Fruit fly (Drosophila melanogaster) whole organism, embryonic: ENCODE data around the gene mAChR-C.

Source experiments
- B-H1 ChIP-seq: fragments of 200-800 bp; sonication (Bioruptor generic); IDR thresholded peaks from 3 replicates; pipeline ENCODE4 v1.3.6; 2022; ENCODE audit warnings: missing biosample characterization, missing genetic modification characterization
- Bteb2 ChIP-seq: fragments of 200-800 bp; sonication (Bioruptor generic); optimal IDR thresholded peaks from 2 replicates; lab custom pipeline; 2016; ENCODE audit warnings: missing biosample characterization, missing genetic modification characterization
- CG10431 ChIP-seq: fragments of 200-800 bp; sonication (Bioruptor generic); optimal IDR thresholded peaks from 3 replicates; lab custom pipeline; 2018; ENCODE audit warnings: missing biosample characterization, mild to moderate bottlenecking, missing genetic modification characterization
- CG11456 ChIP-seq: fragments of 200-800 bp; sonication (Bioruptor generic); IDR thresholded peaks from 3 replicates; pipeline ENCODE4 v1.3.6; 2022; ENCODE audit warnings: missing biosample characterization, missing genetic modification characterization
- CG11723 ChIP-seq: fragments of 200-800 bp; sonication (Bioruptor generic); optimal IDR thresholded peaks from 2 replicates; lab custom pipeline; 2017; ENCODE audit warnings: missing biosample characterization, mild to moderate bottlenecking, missing genetic modification characterization
- CG12299 ChIP-seq: fragments of 200-800 bp; sonication (Bioruptor generic); optimal IDR thresholded peaks from 2 replicates; lab custom pipeline; 2018; ENCODE audit warnings: missing biosample characterization, mild to moderate bottlenecking, missing genetic modification characterization
- CG13624 ChIP-seq: fragments of 200-800 bp; sonication (Bioruptor generic); optimal IDR thresholded peaks from 2 replicates; lab custom pipeline; 2016; ENCODE audit warnings: missing biosample characterization, missing genetic modification characterization
- CG1602 ChIP-seq: fragments of 200-800 bp; sonication (Bioruptor generic); optimal IDR thresholded peaks from 3 replicates; lab custom pipeline; 2016; ENCODE audit warnings: missing biosample characterization, missing genetic modification characterization
- CG16813 ChIP-seq: fragments of 200-800 bp; sonication (Bioruptor generic); IDR thresholded peaks from 3 replicates; pipeline ENCODE4 v1.3.6; 2022; ENCODE audit warnings: missing biosample characterization, missing genetic modification characterization; ENCODE audit not compliant: partially characterized antibody
- CG17802 ChIP-seq: fragments of 200-800 bp; sonication (Bioruptor generic); optimal IDR thresholded peaks from 2 replicates; lab custom pipeline; 2018; ENCODE audit warnings: missing biosample characterization, mild to moderate bottlenecking, missing genetic modification characterization, moderate library complexity
- CG18619 ChIP-seq: fragments of 200-800 bp; sonication (Bioruptor generic); optimal IDR thresholded peaks from 3 replicates; lab custom pipeline; 2017; ENCODE audit warnings: missing biosample characterization, mild to moderate bottlenecking, missing genetic modification characterization
- CG30431 ChIP-seq: fragments of 200-800 bp; sonication (Bioruptor generic); optimal IDR thresholded peaks from 2 replicates; lab custom pipeline; 2017; ENCODE audit warnings: missing biosample characterization, missing genetic modification characterization
- CG31441 ChIP-seq: fragments of 200-800 bp; sonication (Bioruptor generic); IDR thresholded peaks from 2 replicates; pipeline ENCODE4 v1.3.6; 2022; ENCODE audit warnings: missing biosample characterization, missing genetic modification characterization
- CG33557 ChIP-seq: fragments of 200-800 bp; sonication (Bioruptor generic); optimal IDR thresholded peaks from 2 replicates; lab custom pipeline; 2019; ENCODE audit warnings: missing biosample characterization, mild to moderate bottlenecking, missing genetic modification characterization, moderate library complexity
- CG3847 ChIP-seq: fragments of 200-800 bp; sonication (Bioruptor generic); IDR thresholded peaks from 2 replicates; pipeline ENCODE4 v1.3.6; 2022; ENCODE audit warnings: missing biosample characterization, missing genetic modification characterization
- CG4424 ChIP-seq: fragments of 200-800 bp; sonication (Bioruptor generic); optimal IDR thresholded peaks from 3 replicates; lab custom pipeline; 2016; ENCODE audit warnings: missing biosample characterization, missing genetic modification characterization
- CG6765 ChIP-seq: fragments of 200-800 bp; sonication (Bioruptor generic); optimal IDR thresholded peaks from 3 replicates; lab custom pipeline; 2017; ENCODE audit warnings: missing biosample characterization, mild to moderate bottlenecking, missing genetic modification characterization
- CG6854 ChIP-seq: fragments of 200-800 bp; sonication (Bioruptor generic); optimal IDR thresholded peaks from 3 replicates; lab custom pipeline; 2017; ENCODE audit warnings: missing biosample characterization, mild to moderate bottlenecking, missing genetic modification characterization
- CG7372 ChIP-seq: fragments of 200-800 bp; sonication (Bioruptor generic); IDR thresholded peaks from 2 replicates; pipeline ENCODE4 v1.3.6; 2022; ENCODE audit warnings: missing biosample characterization, missing genetic modification characterization
- CG7928 ChIP-seq: fragments of 200-800 bp; sonication (Bioruptor generic); optimal IDR thresholded peaks from 2 replicates; lab custom pipeline; 2017; ENCODE audit warnings: missing biosample characterization, mild to moderate bottlenecking, missing genetic modification characterization
- Dek ChIP-seq: fragments of 200-800 bp; sonication (Bioruptor generic); optimal IDR thresholded peaks from 3 replicates; lab custom pipeline; 2019; ENCODE audit warnings: missing biosample characterization, mild to moderate bottlenecking, missing genetic modification characterization, moderate library complexity
- Dip2 ChIP-seq: fragments of 200-800 bp; sonication (Bioruptor generic); IDR thresholded peaks from 2 replicates; pipeline ENCODE4 v1.3.6; 2022; ENCODE audit warnings: missing biosample characterization, missing genetic modification characterization
- E2f1 ChIP-seq: fragments of 200-800 bp; sonication (Bioruptor generic); IDR thresholded peaks from 2 replicates; pipeline ENCODE4 v1.3.6; 2022; ENCODE audit warnings: missing biosample characterization, missing genetic modification characterization
- E2f2 ChIP-seq: fragments of 200-800 bp; sonication (Bioruptor generic); IDR thresholded peaks from 2 replicates; pipeline ENCODE4 v1.3.6; 2022; ENCODE audit warnings: missing biosample characterization, missing genetic modification characterization
- ERR ChIP-seq: fragments of 200-800 bp; sonication (Bioruptor generic); optimal IDR thresholded peaks from 2 replicates; lab custom pipeline; 2016; ENCODE audit warnings: missing biosample characterization, missing genetic modification characterization
- Gsc ChIP-seq: fragments of 200-800 bp; sonication (Bioruptor generic); IDR thresholded peaks from 2 replicates; pipeline ENCODE4 v1.3.6; 2022; ENCODE audit warnings: missing biosample characterization, missing genetic modification characterization
- Hmx ChIP-seq: fragments of 200-800 bp; sonication (Bioruptor generic); optimal IDR thresholded peaks from 2 replicates; lab custom pipeline; 2016; ENCODE audit warnings: missing biosample characterization, missing genetic modification characterization
- NC2β ChIP-seq: fragments of 200-800 bp; sonication (Bioruptor generic); optimal IDR thresholded peaks from 2 replicates; lab custom pipeline; 2016; ENCODE audit warnings: missing biosample characterization, missing genetic modification characterization
- NFAT ChIP-seq: fragments of 200-800 bp; sonication (Bioruptor generic); IDR thresholded peaks from 2 replicates; pipeline ENCODE4 v1.3.6; 2022; ENCODE audit warnings: missing biosample characterization, missing genetic modification characterization
- Neu2 ChIP-seq: fragments of 200-800 bp; sonication (Bioruptor generic); optimal IDR thresholded peaks from 3 replicates; lab custom pipeline; 2016; ENCODE audit warnings: missing biosample characterization, missing genetic modification characterization, borderline replicate concordance
- Oli ChIP-seq: fragments of 200-800 bp; sonication (Bioruptor generic); optimal IDR thresholded peaks from 2 replicates; lab custom pipeline; 2018; ENCODE audit warnings: missing biosample characterization, mild to moderate bottlenecking, missing genetic modification characterization, moderate library complexity
- ab ChIP-seq: fragments of 200-800 bp; sonication (Bioruptor generic); optimal IDR thresholded peaks from 2 replicates; lab custom pipeline; 2016; ENCODE audit warnings: missing biosample characterization, missing genetic modification characterization
- ac ChIP-seq: fragments of 200-800 bp; sonication (Bioruptor generic); optimal IDR thresholded peaks from 3 replicates; lab custom pipeline; 2017; ENCODE audit warnings: missing biosample characterization, mild to moderate bottlenecking, missing genetic modification characterization
- aop ChIP-seq: fragments of 200-800 bp; sonication (Bioruptor generic); IDR thresholded peaks from 2 replicates; pipeline ENCODE4 v1.3.6; 2022; ENCODE audit warnings: missing biosample characterization, missing genetic modification characterization
- cas ChIP-seq: fragments of 200-800 bp; sonication (Bioruptor generic); IDR thresholded peaks from 2 replicates; pipeline ENCODE4 v1.3.6; 2022; ENCODE audit warnings: missing biosample characterization, missing genetic modification characterization
- cato ChIP-seq: fragments of 200-800 bp; sonication (Bioruptor generic); optimal IDR thresholded peaks from 2 replicates; lab custom pipeline; 2016; ENCODE audit warnings: missing biosample characterization, missing genetic modification characterization, borderline replicate concordance
- caup ChIP-seq: fragments of 200-800 bp; sonication (Bioruptor generic); optimal IDR thresholded peaks from 3 replicates; lab custom pipeline; 2017; ENCODE audit warnings: missing biosample characterization, mild to moderate bottlenecking, missing genetic modification characterization, moderate library complexity; ENCODE audit not compliant: severe bottlenecking
- dmrt11E ChIP-seq: fragments of 200-800 bp; sonication (Bioruptor generic); optimal IDR thresholded peaks from 3 replicates; lab custom pipeline; 2018; ENCODE audit warnings: missing biosample characterization, mild to moderate bottlenecking, missing genetic modification characterization, moderate library complexity
- eve ChIP-seq, 2 experiments: fragments of >200 bp; optimal IDR thresholded peaks; 2 replicates each; lab custom pipeline; 2017; ENCODE audit warnings: missing biosample characterization in 2 of 2, missing genetic modification characterization in 2 of 2
- fu2 ChIP-seq: fragments of 200-800 bp; sonication (Bioruptor generic); optimal IDR thresholded peaks from 2 replicates; lab custom pipeline; 2016; ENCODE audit warnings: missing biosample characterization, missing genetic modification characterization
- gfzf ChIP-seq: fragments of 200-800 bp; sonication (Bioruptor generic); optimal IDR thresholded peaks from 2 replicates; lab custom pipeline; 2016; ENCODE audit warnings: missing biosample characterization, mild to moderate bottlenecking, missing genetic modification characterization, moderate library complexity
- jumu ChIP-seq: fragments of 200-800 bp; sonication (Bioruptor generic); optimal IDR thresholded peaks from 3 replicates; lab custom pipeline; 2016; ENCODE audit warnings: missing biosample characterization, missing genetic modification characterization
- klu ChIP-seq: fragments of 200-800 bp; sonication (Bioruptor generic); IDR thresholded peaks from 2 replicates; pipeline ENCODE4 v1.3.6; 2022; ENCODE audit warnings: missing biosample characterization, missing genetic modification characterization
- kni ChIP-seq: fragments of 200-800 bp; sonication (Bioruptor generic); optimal IDR thresholded peaks from 3 replicates; lab custom pipeline; 2017; ENCODE audit warnings: mild to moderate bottlenecking, missing biosample characterization, missing genetic modification reagents, missing genetic modification characterization
- luna ChIP-seq: fragments of 200-800 bp; sonication (Bioruptor generic); optimal IDR thresholded peaks from 2 replicates; lab custom pipeline; 2016; ENCODE audit warnings: missing biosample characterization, missing genetic modification characterization
- oc ChIP-seq: fragments of 200-800 bp; sonication (Bioruptor generic); optimal IDR thresholded peaks from 2 replicates; lab custom pipeline; 2018; ENCODE audit warnings: missing biosample characterization, mild to moderate bottlenecking, missing genetic modification characterization, moderate library complexity
- pita ChIP-seq: fragments of 200-800 bp; sonication (Bioruptor generic); optimal IDR thresholded peaks from 2 replicates; lab custom pipeline; 2017; ENCODE audit warnings: missing biosample characterization, mild to moderate bottlenecking, missing genetic modification characterization
- salm ChIP-seq: fragments of 200-800 bp; sonication (Bioruptor generic); optimal IDR thresholded peaks from 2 replicates; lab custom pipeline; 2018; ENCODE audit warnings: missing biosample characterization, mild to moderate bottlenecking, missing genetic modification characterization
- ttk ChIP-seq: fragments of 200-800 bp; sonication (Bioruptor generic); IDR thresholded peaks from 2 replicates; pipeline ENCODE4 v2.1.2; 2022; ENCODE audit warnings: missing biosample characterization, missing genetic modification characterization
- usp ChIP-seq: fragments of >200 bp; optimal IDR thresholded peaks from 2 replicates; lab custom pipeline; 2017; ENCODE audit warnings: missing biosample characterization, missing genetic modification characterization

The mAChR-C gene

dm6 chrX:6849178-6849956 lies 16.9 kb upstream of the mAChR-C start, which contains the start of the genes Cht11 and CG4558 (continued):
- TF ChIP-seq usp (no peak), CG16813 (GFP tag; lab: Robert Waterston, UW) (peak; percentile 49; the same call in 1 of the 3 replicates), E2f2 (peak; percentile 64), CG11456 (peak; percentile 84), CG1602 (peak; percentile 78), ac (no peak), CG7928 (GFP tag; lab: Kevin White, UChicago) (peak; percentile 96), kni (GFP tag; lab: Kevin White, UChicago) (peak; percentile 12), NC2β (GFP tag; lab: Kevin White, UChicago) (peak; percentile 43), oc (peak; percentile 57), klu (GFP tag; lab: Robert Waterston, UW) (peak; percentile 64), CG6765 (GFP tag; lab: Kevin White, UChicago) (peak; percentile 7), fu2 (GFP tag; lab: Kevin White, UChicago) (peak; percentile 57), Dip2 (GFP tag; lab: Robert Waterston, UW) (no peak), CG13624 (GFP tag; lab: Kevin White, UChicago) (peak; percentile 56), Bteb2 (GFP tag; lab: Kevin White, UChicago) (peak; percentile 47), Oli (tag; lab: Kevin White, UChicago) (peak; percentile 77), CG12299 (peak; percentile 73), pita (GFP tag; lab: Kevin White, UChicago) (no peak), Gsc (GFP tag; lab: Robert Waterston, UW) (peak; percentile 14; the same call in 1 of the 2 replicates), CG7372 (GFP tag; lab: Robert Waterston, UW) (peak; percentile 84), jumu (GFP tag; lab: Kevin White, UChicago) (peak; percentile 64), Hmx (GFP tag; lab: Kevin White, UChicago) (peak; percentile 57), E2f1 (GFP tag; lab: Robert Waterston, UW) (peak; percentile 87), CG6854 (GFP tag; lab: Kevin White, UChicago) (peak; percentile 37), ab (GFP tag; lab: Kevin White, UChicago) (no peak), eve (GFP tag; optimal IDR thresholded peaks at IDR 0.05; lab: Kevin White, UChicago) (no peak), CG31441 (GFP tag; lab: Robert Waterston, UW) (peak; percentile 83), NFAT (GFP tag; lab: Robert Waterston, UW) (peak; percentile 71), cas (0 out of 2 replicates have a peak, but pooled peaks have one; percentile 28), ttk (GFP tag; lab: Robert Waterston, UW) (peak; percentile 67; the same call in 1 of the 2 replicates), cato (GFP tag; lab: Kevin White, UChicago) (peak; percentile 71), dmrt11E (peak; percentile 74), B-H1 (GFP tag; lab: Robert Waterston, UW) (peak; percentile 69), CG17802 (peak; percentile 20), Neu2 (GFP tag; lab: Kevin White, UChicago) (no peak), aop (no peak), CG18619 (GFP tag; lab: Kevin White, UChicago) (peak; percentile 69), Dek (tag; lab: Kevin White, UChicago) (peak; percentile 80), CG30431 (GFP tag; lab: Kevin White, UChicago) (peak; percentile 52), salm (tag; lab: Kevin White, UChicago) (no peak), CG33557 (GFP tag; lab: Kevin White, UChicago) (peak; percentile 67), luna (no peak), ERR (no peak), caup (GFP tag; lab: Kevin White, UChicago) (peak; percentile 74), CG11723 (peak; percentile 10), CG3847 (GFP tag; lab: Robert Waterston, UW) (peak; percentile 84), CG10431 (GFP tag; lab: Kevin White, UChicago) (peak; percentile 54), gfzf (peak; percentile 22), CG4424 (GFP tag; lab: Kevin White, UChicago) (peak; percentile 75)
